Worm (Caenorhabditis elegans): ENCODE data around the gene C41C4.9.

DNA sequence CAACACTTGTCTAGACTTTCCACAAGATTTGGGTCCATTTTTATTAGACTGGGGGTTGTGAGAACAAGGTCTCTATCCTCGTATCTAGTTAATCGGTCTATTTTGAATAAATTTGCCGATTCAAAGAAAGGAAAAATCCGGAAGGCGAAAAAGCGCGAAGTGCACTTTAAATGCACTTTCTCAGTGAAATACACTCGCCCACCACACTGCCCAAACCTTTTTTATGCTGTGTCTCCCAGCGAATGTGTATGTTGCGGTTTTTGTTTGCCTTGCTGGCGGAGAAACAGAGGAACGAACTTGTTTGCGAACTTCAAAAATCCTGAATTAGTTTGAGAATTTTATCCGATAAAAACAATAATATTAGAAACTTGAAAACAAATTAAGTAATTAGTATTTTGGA is 23.3 kb downstream of the C41C4.9 start:
- TF ChIP-seq elt-2 (tag; optimal IDR thresholded peaks at IDR 0.05) (no peak), ama-1 (optimal IDR thresholded peaks at IDR 0.05) (peak; percentile 67), jun-1 (tag; optimal IDR thresholded peaks at IDR 0.05) (no peak), nhr-28 (tag; optimal IDR thresholded peaks at IDR 0.05) (no peak), nfya-1 (tag; optimal IDR thresholded peaks at IDR 0.05; ENCODE audit: insufficient read depth) (no peak)

Data from whole organism, L3 larva.